Fruit fly (Drosophila melanogaster) whole organism, embryonic: Measurements from ENCODE around the gene ct.

Source experiments
- CG1233 ChIP-seq: fragments of 200-800 bp; sonication (Bioruptor generic); optimal IDR thresholded peaks from 4 replicates; lab custom pipeline; 2018; ENCODE audit warnings: missing biosample characterization, mild to moderate bottlenecking, missing genetic modification characterization
- CG15269 ChIP-seq: fragments of 200-800 bp; sonication (Bioruptor generic); optimal IDR thresholded peaks from 2 replicates; lab custom pipeline; 2018; ENCODE audit warnings: missing biosample characterization, mild to moderate bottlenecking, missing genetic modification characterization, moderate library complexity
- CG9215 ChIP-seq: fragments of 200-800 bp; sonication (Bioruptor generic); IDR thresholded peaks from 2 replicates; pipeline ENCODE4 v1.3.6; 2022; ENCODE audit warnings: missing biosample characterization, missing genetic modification characterization
- dpn ChIP-seq, 2 experiments: fragments of 200-800 bp; sonication (Bioruptor generic); optimal IDR thresholded peaks; 3 replicates each; lab custom pipeline; 2016; ENCODE audit warnings: missing biosample characterization in 2 of 2, missing genetic modification characterization in 2 of 2
- lbe ChIP-seq: fragments of 200-800 bp; sonication (Bioruptor generic); optimal IDR thresholded peaks from 2 replicates; lab custom pipeline; 2016; ENCODE audit warnings: missing biosample characterization, mild to moderate bottlenecking, missing genetic modification characterization

The ct gene

dm6 chrX:7721905-7722304, 113.7 kb downstream of the ct start, which contains the start of gene Hira (continued):
- TF ChIP-seq dpn (GFP tag; optimal IDR thresholded peaks at IDR 0.05; lab: Kevin White, UChicago) (no peak), lbe (GFP tag; lab: Kevin White, UChicago) (peak; percentile 30), CG15269 (tag; lab: Kevin White, UChicago) (no peak), CG1233 (GFP tag; lab: Kevin White, UChicago) (no peak), CG9215 (GFP tag; lab: Robert Waterston, UW) (no peak)
